Worm (Caenorhabditis elegans): ENCODE data around the gene C12D5.4.

C12D5.4 gene

DNA sequence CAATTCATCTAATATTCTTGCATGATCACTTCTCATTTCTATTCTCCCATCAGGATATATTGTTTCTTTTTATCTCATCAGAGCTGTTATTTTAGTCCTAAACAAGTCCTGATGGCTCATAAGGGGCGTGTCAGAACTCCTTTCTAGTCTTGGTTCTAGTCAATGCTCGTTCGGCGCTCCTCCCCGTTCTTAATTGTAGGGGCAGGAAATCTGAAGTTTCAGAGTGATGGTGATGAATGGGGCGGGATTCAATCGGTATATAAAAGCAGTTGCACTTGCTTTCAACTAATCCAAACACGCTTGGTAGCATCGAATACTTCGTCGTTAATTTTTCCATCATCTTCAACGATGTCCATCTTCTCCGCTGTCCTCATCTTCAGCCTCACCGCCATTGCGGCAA, at the start of gene C12D5.4:
Gene C12D5.4 (plus strand): TSS at position 301 of the 400 bp plus-strand sequence.
- TF ChIP-seq hnd-1 (tag; optimal IDR thresholded peaks at IDR 0.05) (no peak), pes-1 (GFP tag; IDR thresholded peaks at IDR 0.05) (no peak), F13C5.2 (tag; optimal IDR thresholded peaks at IDR 0.05) (no peak), tbx-37 (GFP tag; conservative IDR thresholded peaks at IDR 0.05) (no peak), sea-1 (GFP tag; conservative IDR thresholded peaks at IDR 0.05) (no peak)

DNA sequence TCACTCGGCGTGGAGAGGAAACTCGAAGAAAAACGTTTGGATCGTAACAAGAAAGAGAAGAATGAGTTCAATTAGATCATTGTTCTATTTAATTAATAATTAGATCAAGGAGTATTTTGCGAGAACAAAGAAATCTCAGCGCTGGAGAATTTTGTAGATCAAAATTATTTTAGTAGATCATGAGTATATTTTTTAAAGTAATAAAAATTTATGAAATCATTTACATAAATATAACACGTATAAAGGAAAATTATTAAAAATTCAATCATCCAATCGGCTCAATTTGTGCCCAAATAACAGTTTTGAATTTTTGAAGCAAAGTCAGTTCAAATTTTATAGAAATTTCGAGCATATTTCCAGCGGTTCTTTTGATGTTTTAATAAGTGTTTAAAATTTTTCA, 48.2 kb upstream of the C12D5.4 start, which contains the start of gene C50E3.13:
Gene C50E3.13 (minus strand): TSS at position 101 of the 400 bp plus-strand sequence.
- no peak for TF ChIP-seq tra-4 (tag; optimal IDR thresholded peaks at IDR 0.05)
- TF ChIP-seq hmg-4 (GFP tag; optimal IDR thresholded peaks at IDR 0.05), result no peak

DNA sequence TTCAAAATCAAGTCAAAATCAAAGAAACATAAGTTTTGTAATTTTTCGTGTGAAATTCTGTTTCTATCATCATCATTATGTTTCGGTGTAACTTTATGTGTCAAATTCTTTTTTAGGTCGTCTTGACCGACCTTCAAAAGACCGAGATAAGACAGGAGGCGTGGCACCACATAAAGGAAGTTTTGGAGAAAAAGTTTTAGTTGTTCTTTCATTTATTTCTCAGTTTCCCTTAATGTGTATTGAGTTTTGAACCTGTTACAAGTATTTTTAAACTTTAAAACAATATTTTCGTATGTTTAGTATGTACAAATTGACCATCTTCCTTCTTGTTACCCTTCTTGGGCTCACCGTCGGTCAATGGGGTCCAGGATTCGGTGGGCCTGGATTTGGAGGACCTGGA, 47.7 kb upstream of the C12D5.4 start, which contains the start of gene grsp-4:
Gene grsp-4 (plus strand): TSS at position 301 of the 400 bp plus-strand sequence.
- TF ChIP-seq tbx-11 (GFP tag; IDR thresholded peaks at IDR 0.05) (no peak), ets-7 (tag; optimal IDR thresholded peaks at IDR 0.05) (no peak), tra-4 (tag; optimal IDR thresholded peaks at IDR 0.05) (no peak), B0310.2 (tag; optimal IDR thresholded peaks at IDR 0.05) (no peak), sea-1 (GFP tag; conservative IDR thresholded peaks at IDR 0.05) (no peak)

DNA sequence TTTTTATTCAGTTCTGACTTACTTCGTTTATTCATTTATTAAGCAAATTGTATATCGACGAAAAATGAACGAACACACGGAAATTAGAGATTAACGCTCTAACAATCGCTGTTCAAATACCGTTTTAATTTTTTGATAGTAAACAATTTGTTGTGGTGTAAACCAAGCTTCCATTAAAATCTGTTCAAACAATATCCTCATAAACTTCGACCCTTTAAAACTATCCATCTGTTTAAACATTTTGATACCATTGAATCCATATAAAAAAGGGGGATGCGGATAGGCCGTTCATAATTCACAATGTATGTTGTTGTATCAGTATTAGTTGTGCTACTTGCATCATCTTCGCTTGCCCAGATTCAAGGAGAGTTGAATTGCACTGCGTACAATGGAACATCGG, 45.8 kb upstream of the C12D5.4 start, which contains the start of gene F07C4.6:
Gene F07C4.6 (plus strand): TSS at position 301 of the 400 bp plus-strand sequence.
- TF ChIP-seq hmg-4 (GFP tag; optimal IDR thresholded peaks at IDR 0.05) (no peak), tra-4 (tag; optimal IDR thresholded peaks at IDR 0.05) (no peak), ama-1 (optimal IDR thresholded peaks at IDR 0.05) (no peak), sea-1 (GFP tag; conservative IDR thresholded peaks at IDR 0.05) (no peak), pes-1 (GFP tag; IDR thresholded peaks at IDR 0.05) (no peak), F13C5.2 (tag; optimal IDR thresholded peaks at IDR 0.05) (no peak), tbx-37 (GFP tag; conservative IDR thresholded peaks at IDR 0.05) (no peak), hnd-1 (tag; optimal IDR thresholded peaks at IDR 0.05) (no peak), aly-1 (tag; optimal IDR thresholded peaks at IDR 0.05) (no peak), flt-1 (GFP tag; IDR thresholded peaks at IDR 0.05) (no peak), ceh-36 (tag; optimal IDR thresholded peaks at IDR 0.05) (no peak), B0310.2 (tag; optimal IDR thresholded peaks at IDR 0.05) (no peak), ets-7 (tag; optimal IDR thresholded peaks at IDR 0.05) (no peak)

DNA sequence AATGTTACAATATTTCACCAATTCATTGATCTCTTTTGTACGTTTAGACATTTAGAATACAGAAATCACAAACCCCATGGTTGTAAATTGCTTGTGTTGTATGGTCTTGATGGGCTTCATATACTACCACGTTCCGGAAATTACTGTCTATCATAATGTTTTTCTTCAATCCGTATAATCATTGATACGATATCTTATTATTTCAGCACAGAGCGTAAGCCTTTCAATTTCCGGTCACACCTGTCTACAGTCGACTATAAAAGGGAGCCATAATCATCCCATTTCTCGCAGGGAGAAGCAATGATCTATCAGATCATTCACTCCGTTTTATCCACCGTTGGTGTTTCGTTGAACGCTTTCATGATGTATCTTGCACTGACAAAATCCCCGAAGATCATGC, 42.9 kb upstream of the C12D5.4 start, which contains the start of gene srd-30:
Gene srd-30 (plus strand): TSS at position 301 of the 400 bp plus-strand sequence.
- no peak for TF ChIP-seq hmg-4 (GFP tag; optimal IDR thresholded peaks at IDR 0.05)
- TF ChIP-seq hnd-1 (tag; optimal IDR thresholded peaks at IDR 0.05), result no peak
- no peak for TF ChIP-seq ceh-13 (GFP tag; optimal IDR thresholded peaks at IDR 0.05)
- TF ChIP-seq F13C5.2 (tag; optimal IDR thresholded peaks at IDR 0.05), result no peak
- no peak for TF ChIP-seq aly-1 (tag; optimal IDR thresholded peaks at IDR 0.05)

DNA sequence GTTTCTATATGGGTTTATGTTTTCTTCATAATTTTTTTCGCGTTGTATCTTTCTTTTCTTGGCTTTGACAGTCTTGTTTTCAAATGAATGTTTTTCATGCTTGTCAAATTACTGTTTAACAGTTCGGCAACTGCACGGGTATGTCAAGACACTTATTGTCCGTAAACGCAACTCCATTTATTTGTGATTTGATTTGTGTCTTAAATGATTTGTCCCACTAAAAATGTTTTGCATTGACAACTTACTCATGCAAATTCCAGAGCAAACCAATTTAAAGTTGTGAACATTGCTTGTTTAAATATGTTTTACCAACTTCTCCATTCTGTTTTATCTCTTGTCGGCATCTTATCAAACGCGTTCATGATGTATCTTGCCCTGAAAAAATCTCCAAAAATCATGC, 40.6 kb upstream of the C12D5.4 start, which contains the start of gene srd-25:
Gene srd-25 (plus strand): TSS at position 301 of the 400 bp plus-strand sequence.
- TF ChIP-seq ama-1 (optimal IDR thresholded peaks at IDR 0.05) (no peak), ets-7 (tag; optimal IDR thresholded peaks at IDR 0.05) (no peak), tra-4 (tag; optimal IDR thresholded peaks at IDR 0.05) (no peak), hnd-1 (tag; optimal IDR thresholded peaks at IDR 0.05) (no peak), B0310.2 (tag; optimal IDR thresholded peaks at IDR 0.05) (no peak), hmbx-1 (tag; optimal IDR thresholded peaks at IDR 0.05) (no peak), flt-1 (GFP tag; IDR thresholded peaks at IDR 0.05) (no peak), ceh-36 (tag; optimal IDR thresholded peaks at IDR 0.05) (no peak), hmg-4 (GFP tag; optimal IDR thresholded peaks at IDR 0.05) (no peak), pes-1 (GFP tag; IDR thresholded peaks at IDR 0.05) (no peak), F13C5.2 (tag; optimal IDR thresholded peaks at IDR 0.05) (no peak), sea-1 (GFP tag; conservative IDR thresholded peaks at IDR 0.05) (no peak)

DNA sequence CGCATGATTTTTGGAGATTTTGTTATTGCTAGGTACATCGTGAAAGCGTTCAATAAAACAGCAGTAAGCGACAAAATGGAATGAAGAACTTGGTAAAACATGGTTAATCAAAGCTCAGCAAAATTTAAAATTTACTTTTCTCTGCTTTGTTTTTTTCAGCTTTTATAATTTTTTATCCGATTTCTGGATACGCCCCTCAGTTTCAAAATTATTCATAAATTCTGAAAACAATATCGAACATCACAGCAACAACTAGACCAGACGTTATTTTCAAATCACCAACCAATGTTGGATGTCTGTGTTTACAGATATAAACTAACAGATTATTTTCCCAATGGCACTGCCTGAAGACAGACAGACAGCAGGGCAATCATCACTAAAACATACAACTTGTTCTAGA, 37.7 kb upstream of the C12D5.4 start, which contains the start of gene srd-31:
Gene srd-31 (minus strand): TSS at position 101 of the 400 bp plus-strand sequence.
- TF ChIP-seq ets-7 (tag; optimal IDR thresholded peaks at IDR 0.05) (no peak), hmbx-1 (tag; optimal IDR thresholded peaks at IDR 0.05) (no peak), hnd-1 (tag; optimal IDR thresholded peaks at IDR 0.05) (no peak), tra-4 (tag; optimal IDR thresholded peaks at IDR 0.05) (no peak), ceh-13 (GFP tag; optimal IDR thresholded peaks at IDR 0.05) (no peak), ama-1 (optimal IDR thresholded peaks at IDR 0.05) (no peak), scrt-1 (GFP tag; IDR thresholded peaks at IDR 0.05) (no peak), hmg-4 (GFP tag; optimal IDR thresholded peaks at IDR 0.05) (no peak), tbx-37 (GFP tag; conservative IDR thresholded peaks at IDR 0.05) (no peak), tbx-11 (GFP tag; IDR thresholded peaks at IDR 0.05) (no peak), pes-1 (GFP tag; IDR thresholded peaks at IDR 0.05) (no peak), ceh-36 (tag; optimal IDR thresholded peaks at IDR 0.05) (no peak), flt-1 (GFP tag; IDR thresholded peaks at IDR 0.05) (no peak), aly-1 (tag; optimal IDR thresholded peaks at IDR 0.05) (no peak), sea-1 (GFP tag; conservative IDR thresholded peaks at IDR 0.05) (no peak), F13C5.2 (tag; optimal IDR thresholded peaks at IDR 0.05) (no peak), B0310.2 (tag; optimal IDR thresholded peaks at IDR 0.05) (no peak)

DNA sequence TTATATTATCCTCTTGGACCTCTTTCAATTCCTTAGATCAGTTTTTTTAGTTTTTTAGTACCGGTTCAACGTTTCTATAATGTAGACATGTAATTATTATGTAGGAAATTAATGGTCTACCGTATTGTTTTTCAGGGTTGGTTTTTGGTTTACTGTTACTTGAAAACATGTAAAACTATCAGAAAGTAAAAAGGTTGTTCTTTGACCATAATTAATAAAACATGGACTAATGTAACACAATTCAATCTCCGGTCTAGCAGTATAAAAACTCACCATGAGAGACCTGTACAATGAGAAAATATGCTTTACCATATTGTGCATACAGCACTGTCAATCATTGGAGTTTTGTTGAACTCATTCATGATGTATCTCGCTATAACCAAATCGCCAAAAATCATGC, 36.9 kb upstream of the C12D5.4 start, which contains the start of gene srd-29:
Gene srd-29 (plus strand): TSS at position 301 of the 400 bp plus-strand sequence.
- no peak for TF ChIP-seq flt-1 (GFP tag; IDR thresholded peaks at IDR 0.05)
- TF ChIP-seq B0310.2 (tag; optimal IDR thresholded peaks at IDR 0.05), result no peak
- TF ChIP-seq tbx-11 (GFP tag; IDR thresholded peaks at IDR 0.05), result no peak
- no peak for TF ChIP-seq hmbx-1 (tag; optimal IDR thresholded peaks at IDR 0.05)
- no peak for TF ChIP-seq tra-4 (tag; optimal IDR thresholded peaks at IDR 0.05)
- TF ChIP-seq aly-1 (tag; optimal IDR thresholded peaks at IDR 0.05), result no peak
- TF ChIP-seq hnd-1 (tag; optimal IDR thresholded peaks at IDR 0.05), result no peak
- TF ChIP-seq ceh-36 (tag; optimal IDR thresholded peaks at IDR 0.05), result no peak
- no peak for TF ChIP-seq tbx-37 (GFP tag; conservative IDR thresholded peaks at IDR 0.05)
- TF ChIP-seq ama-1 (optimal IDR thresholded peaks at IDR 0.05), result no peak
- no peak for TF ChIP-seq ceh-13 (GFP tag; optimal IDR thresholded peaks at IDR 0.05)
- TF ChIP-seq hmg-4 (GFP tag; optimal IDR thresholded peaks at IDR 0.05), result no peak
- no peak for TF ChIP-seq scrt-1 (GFP tag; IDR thresholded peaks at IDR 0.05)
- TF ChIP-seq F13C5.2 (tag; optimal IDR thresholded peaks at IDR 0.05), result no peak
- TF ChIP-seq sea-1 (GFP tag; conservative IDR thresholded peaks at IDR 0.05), result no peak
- TF ChIP-seq ets-7 (tag; optimal IDR thresholded peaks at IDR 0.05), result no peak
- no peak for TF ChIP-seq pes-1 (GFP tag; IDR thresholded peaks at IDR 0.05)

Data from whole organism, early embryonic.